Fruit fly (Drosophila melanogaster) whole organism, pupa: ENCODE data around the gene MED30.

Experiments used
- CG10348 ChIP-seq: fragments of 200-800 bp; sonication (Bioruptor generic); IDR thresholded peaks from 2 replicates; pipeline ENCODE4 v1.3.6; 2022; ENCODE audit warnings: missing biosample characterization, missing genetic modification characterization
- CG12605 ChIP-seq: fragments of 200-800 bp; sonication (Bioruptor generic); IDR thresholded peaks from 2 replicates; pipeline ENCODE4 v1.3.6; 2022; ENCODE audit warnings: missing biosample characterization, missing genetic modification characterization
- CG13204 ChIP-seq: fragments of 200-800 bp; sonication (Bioruptor generic); optimal IDR thresholded peaks from 2 replicates; lab custom pipeline; 2018; ENCODE audit warnings: missing biosample characterization, mild to moderate bottlenecking, missing genetic modification characterization, moderate library complexity
- CG14655 ChIP-seq: fragments of 200-800 bp; sonication (Bioruptor generic); optimal IDR thresholded peaks from 3 replicates; lab custom pipeline; 2017; ENCODE audit warnings: mild to moderate bottlenecking, missing biosample characterization, missing genetic modification reagents, missing genetic modification characterization
- CG15710 ChIP-seq: fragments of 200-800 bp; sonication (Bioruptor generic); optimal IDR thresholded peaks from 2 replicates; lab custom pipeline; 2018; ENCODE audit warnings: missing biosample characterization, mild to moderate bottlenecking, missing genetic modification characterization, moderate library complexity
- CG17806 ChIP-seq: fragments of 200-800 bp; sonication (Bioruptor generic); optimal IDR thresholded peaks from 2 replicates; lab custom pipeline; 2018; ENCODE audit warnings: missing biosample characterization, mild to moderate bottlenecking, missing genetic modification characterization, moderate library complexity
- CG32121 ChIP-seq: fragments of 200-800 bp; sonication (Bioruptor generic); IDR thresholded peaks from 2 replicates; pipeline ENCODE4 v1.3.6; 2022; ENCODE audit warnings: missing biosample characterization, missing genetic modification characterization
- CG34367 ChIP-seq: fragments of 200-800 bp; sonication (Bioruptor generic); optimal IDR thresholded peaks from 2 replicates; lab custom pipeline; 2018; ENCODE audit warnings: missing biosample characterization, mild to moderate bottlenecking, missing genetic modification characterization
- CG4496 ChIP-seq: fragments of 200-800 bp; sonication (Bioruptor generic); IDR thresholded peaks from 3 replicates; pipeline ENCODE4 v1.3.6; 2022; ENCODE audit warnings: missing biosample characterization, missing genetic modification characterization
- CG8159 ChIP-seq: fragments of 200-800 bp; sonication (Bioruptor generic); optimal IDR thresholded peaks from 3 replicates; lab custom pipeline; 2018; ENCODE audit warnings: missing biosample characterization, mild to moderate bottlenecking, missing genetic modification characterization, moderate library complexity
- CG8301 ChIP-seq: fragments of 200-800 bp; sonication (Bioruptor generic); optimal IDR thresholded peaks from 2 replicates; lab custom pipeline; 2018; ENCODE audit warnings: missing biosample characterization, mild to moderate bottlenecking, missing genetic modification characterization
- CG9948 ChIP-seq: fragments of 200-800 bp; sonication (Bioruptor generic); optimal IDR thresholded peaks from 2 replicates; lab custom pipeline; 2018; ENCODE audit warnings: missing biosample characterization, mild to moderate bottlenecking, missing genetic modification characterization, moderate library complexity
- D1 ChIP-seq: fragments of 200-800 bp; sonication (Bioruptor generic); optimal IDR thresholded peaks from 2 replicates; lab custom pipeline; 2018; ENCODE audit warnings: missing biosample characterization, mild to moderate bottlenecking, missing genetic modification characterization, moderate library complexity
- EcR ChIP-seq: fragments of 200-800 bp; sonication (Bioruptor generic); optimal IDR thresholded peaks from 3 replicates; lab custom pipeline; 2019; ENCODE audit warnings: missing biosample characterization, missing genetic modification characterization, mild to moderate bottlenecking, moderate library complexity, missing genetic modification reagents
- Ets98B ChIP-seq: fragments of 200-800 bp; sonication (Bioruptor generic); IDR thresholded peaks from 2 replicates; pipeline ENCODE4 v1.3.6; 2022; ENCODE audit warnings: missing biosample characterization, missing genetic modification characterization
- Pif1A ChIP-seq: fragments of 200-800 bp; sonication (Bioruptor generic); optimal IDR thresholded peaks from 3 replicates; lab custom pipeline; 2016; ENCODE audit warnings: missing biosample characterization, missing genetic modification characterization
- Pif1B ChIP-seq: fragments of 200-800 bp; sonication (Bioruptor generic); optimal IDR thresholded peaks from 3 replicates; lab custom pipeline; 2016; ENCODE audit warnings: missing biosample characterization, missing genetic modification characterization
- Snoo ChIP-seq: fragments of 200-800 bp; sonication (Bioruptor generic); optimal IDR thresholded peaks from 3 replicates; lab custom pipeline; 2017; ENCODE audit warnings: missing biosample characterization, mild to moderate bottlenecking, missing genetic modification characterization, inconsistent platforms
- fd96Ca ChIP-seq: fragments of 200-800 bp; sonication (Bioruptor generic); IDR thresholded peaks from 3 replicates; pipeline ENCODE4 v1.3.6; 2022; ENCODE audit warnings: missing biosample characterization, missing genetic modification characterization
- gl ChIP-seq: fragments of 200-800 bp; sonication (Bioruptor generic); optimal IDR thresholded peaks from 2 replicates; lab custom pipeline; 2018; ENCODE audit warnings: missing biosample characterization, mild to moderate bottlenecking, missing genetic modification characterization
- rn ChIP-seq: fragments of 200-800 bp; sonication (Bioruptor generic); IDR thresholded peaks from 2 replicates; pipeline ENCODE4 v1.3.6; 2022; ENCODE audit warnings: missing biosample characterization, missing genetic modification characterization

Gene MED30

dm6 chr3L:649025-649769, 4.7 kb downstream of the MED30 start:
- TF ChIP-seq CG14655: no peak
- TF ChIP-seq CG10348 (GFP tag; lab: Robert Waterston, UW): no peak
- no peak for TF ChIP-seq EcR (GFP tag; lab: Kevin White, UChicago)
- no peak for TF ChIP-seq CG8159
- TF ChIP-seq CG13204 (GFP tag; lab: Kevin White, UChicago): no peak
- TF ChIP-seq CG12605 (GFP tag; lab: Robert Waterston, UW): no peak
- no peak for TF ChIP-seq CG32121 (GFP tag; lab: Robert Waterston, UW)
- TF ChIP-seq CG4496 (GFP tag; lab: Robert Waterston, UW): no peak
- no peak for TF ChIP-seq CG34367 (tag; lab: Kevin White, UChicago)
- no peak for TF ChIP-seq D1 (tag; lab: Kevin White, UChicago)
- TF ChIP-seq Snoo (tag; lab: Kevin White, UChicago): no peak
- TF ChIP-seq Pif1B (GFP tag; lab: Kevin White, UChicago): no peak
- no peak for TF ChIP-seq Ets98B (GFP tag; lab: Robert Waterston, UW)

- TF ChIP-seq EcR (GFP tag; lab: Kevin White, UChicago): peak; percentile 95
- TF ChIP-seq CG32121 (GFP tag; lab: Robert Waterston, UW): peak; percentile 49; the same call in 1 of the 2 replicates
- TF ChIP-seq CG15710 (tag; lab: Kevin White, UChicago): no peak
- TF ChIP-seq Ets98B (GFP tag; lab: Robert Waterston, UW): peak; percentile 42; the same call in 1 of the 2 replicates
- no peak for TF ChIP-seq CG14655
- TF ChIP-seq CG4496 (GFP tag; lab: Robert Waterston, UW): no peak
- TF ChIP-seq CG8159: peak; percentile 13
- TF ChIP-seq, all 21 proteins: peak for 4
Observed at dm6 chr3L:648155-649024, 5.5 kb downstream of the MED30 start, which contains the start of gene Gale. TSS of gene Gale (plus strand) at chr3L:648555.

- TF ChIP-seq EcR (GFP tag; lab: Kevin White, UChicago) (no peak), CG10348 (GFP tag; lab: Robert Waterston, UW) (no peak), CG12605 (GFP tag; lab: Robert Waterston, UW) (no peak), CG14655 (no peak), Snoo (tag; lab: Kevin White, UChicago) (no peak), Ets98B (GFP tag; lab: Robert Waterston, UW) (no peak), fd96Ca (GFP tag; lab: Robert Waterston, UW) (no peak), D1 (tag; lab: Kevin White, UChicago) (no peak), CG34367 (tag; lab: Kevin White, UChicago) (no peak), CG13204 (GFP tag; lab: Kevin White, UChicago) (no peak), CG15710 (tag; lab: Kevin White, UChicago) (no peak)
Observed at dm6 chr3L:647529-647928, 6.4 kb downstream of the MED30 start.

- peak; percentile 13 for TF ChIP-seq EcR (GFP tag; lab: Kevin White, UChicago)
- no peak for TF ChIP-seq CG14655
- TF ChIP-seq CG12605 (GFP tag; lab: Robert Waterston, UW): no peak
- no peak for TF ChIP-seq gl (tag; lab: Kevin White, UChicago)
- no peak for TF ChIP-seq D1 (tag; lab: Kevin White, UChicago)
- TF ChIP-seq CG17806 (tag; lab: Kevin White, UChicago): no peak
- no peak for TF ChIP-seq CG10348 (GFP tag; lab: Robert Waterston, UW)
Observed at dm6 chr3L:645426-646036, 8.4 kb downstream of the MED30 start.

- peak; percentile 94 for TF ChIP-seq CG14655
- peak; percentile 81 for TF ChIP-seq CG15710 (tag; lab: Kevin White, UChicago)
- TF ChIP-seq rn: peak; percentile 86
- TF ChIP-seq CG34367 (tag; lab: Kevin White, UChicago): peak; percentile 84
- peak; percentile 51; the same call in 1 of the 2 replicates for TF ChIP-seq CG10348 (GFP tag; lab: Robert Waterston, UW)
- peak; percentile 78 for TF ChIP-seq CG12605 (GFP tag; lab: Robert Waterston, UW)
- TF ChIP-seq Snoo (tag; lab: Kevin White, UChicago): peak; percentile 86
- TF ChIP-seq D1 (tag; lab: Kevin White, UChicago): peak; percentile 18
- TF ChIP-seq Pif1A (GFP tag; lab: Kevin White, UChicago): peak; percentile 92
- TF ChIP-seq CG32121 (GFP tag; lab: Robert Waterston, UW): peak; percentile 90
- TF ChIP-seq CG4496 (GFP tag; lab: Robert Waterston, UW): peak; percentile 96
- TF ChIP-seq CG9948: peak; percentile 87
- peak; percentile 94 for TF ChIP-seq CG8301 (tag; lab: Kevin White, UChicago)
- TF ChIP-seq gl (tag; lab: Kevin White, UChicago): peak; percentile 50
- TF ChIP-seq Pif1B (GFP tag; lab: Kevin White, UChicago): peak; percentile 91
- peak; percentile 88 for TF ChIP-seq CG17806 (tag; lab: Kevin White, UChicago)
- peak; percentile 10 for TF ChIP-seq EcR (GFP tag; lab: Kevin White, UChicago)
- peak; percentile 53 for TF ChIP-seq CG13204 (GFP tag; lab: Kevin White, UChicago)
- peak; percentile 96 for TF ChIP-seq fd96Ca (GFP tag; lab: Robert Waterston, UW)
- peak; percentile 82 for TF ChIP-seq CG8159
- peak; percentile 96 for TF ChIP-seq Ets98B (GFP tag; lab: Robert Waterston, UW)
- TF ChIP-seq, all 21 proteins: peak for 21
Observed at dm6 chr3L:644111-644718, 9.7 kb downstream of the MED30 start.
